Fruit fly (Drosophila melanogaster) whole organism, adult: ENCODE measurements around the gene Sym.

Source experiments
- CG11617 ChIP-seq: fragments of 200-800 bp; sonication (Bioruptor generic); optimal IDR thresholded peaks from 2 replicates; lab custom pipeline; 2017; ENCODE audit warnings: mild to moderate bottlenecking, missing biosample characterization, missing genetic modification reagents, missing genetic modification characterization
- CG12768 ChIP-seq: fragments of 200-800 bp; sonication (Bioruptor generic); optimal IDR thresholded peaks from 2 replicates; lab custom pipeline; 2017; ENCODE audit warnings: missing biosample characterization, missing genetic modification characterization, mild to moderate bottlenecking, moderate library complexity, missing genetic modification reagents
- CG14711 ChIP-seq: fragments of 200-800 bp; sonication (Bioruptor generic); optimal IDR thresholded peaks from 2 replicates; lab custom pipeline; 2018; ENCODE audit warnings: missing biosample characterization, mild to moderate bottlenecking, missing genetic modification characterization, moderate library complexity
- CG1620 ChIP-seq: fragments of 200-800 bp; sonication (Bioruptor generic); optimal IDR thresholded peaks from 2 replicates; lab custom pipeline; 2016; ENCODE audit warnings: missing biosample characterization, missing genetic modification characterization
- CG33017 ChIP-seq: fragments of 200-800 bp; sonication (Bioruptor generic); optimal IDR thresholded peaks from 2 replicates; lab custom pipeline; 2018; ENCODE audit warnings: missing biosample characterization, mild to moderate bottlenecking, missing genetic modification characterization, moderate library complexity
- CG5204 ChIP-seq: fragments of 200-800 bp; sonication (Bioruptor generic); optimal IDR thresholded peaks from 2 replicates; lab custom pipeline; 2016; ENCODE audit warnings: missing biosample characterization, missing genetic modification characterization
- CG7045 ChIP-seq: fragments of 200-800 bp; sonication (Bioruptor generic); optimal IDR thresholded peaks from 2 replicates; lab custom pipeline; 2017; ENCODE audit warnings: missing biosample characterization, mild to moderate bottlenecking, missing genetic modification characterization
- CG7101 ChIP-seq: fragments of 200-800 bp; sonication (Bioruptor generic); optimal IDR thresholded peaks from 2 replicates; lab custom pipeline; 2018; ENCODE audit warnings: missing biosample characterization, mild to moderate bottlenecking, missing genetic modification characterization, moderate library complexity
- Clk ChIP-seq: fragments of 200-800 bp; sonication (Bioruptor generic); optimal IDR thresholded peaks from 2 replicates; lab custom pipeline; 2017; ENCODE audit warnings: missing biosample characterization, missing genetic modification characterization
- Crg-1 ChIP-seq: fragments of 200-800 bp; sonication (Bioruptor generic); optimal IDR thresholded peaks from 2 replicates; lab custom pipeline; 2016; ENCODE audit warnings: missing biosample characterization, missing genetic modification characterization
- Hr96 ChIP-seq: fragments of 200-800 bp; sonication (Bioruptor generic); optimal IDR thresholded peaks from 2 replicates; lab custom pipeline; 2016; ENCODE audit warnings: missing biosample characterization, missing genetic modification characterization
- Mnt ChIP-seq: fragments of 200-800 bp; sonication (Bioruptor generic); optimal IDR thresholded peaks from 2 replicates; lab custom pipeline; 2016; ENCODE audit warnings: missing biosample characterization, mild to moderate bottlenecking, missing genetic modification characterization
- bab1 ChIP-seq: fragments of 200-800 bp; sonication (Bioruptor generic); optimal IDR thresholded peaks from 3 replicates; lab custom pipeline; 2019; ENCODE audit warnings: missing biosample characterization, mild to moderate bottlenecking, missing genetic modification characterization, moderate library complexity
- cic ChIP-seq: fragments of 200-800 bp; sonication (Bioruptor generic); optimal IDR thresholded peaks from 2 replicates; lab custom pipeline; 2017; ENCODE audit warnings: missing biosample characterization, mild to moderate bottlenecking, missing genetic modification characterization, moderate library complexity
- cnc ChIP-seq, 2 experiments: fragments of >200 bp; optimal IDR thresholded peaks; 2 replicates each; lab custom pipeline; 2017
- kay ChIP-seq: fragments of 200-800 bp; sonication (Bioruptor generic); peaks from one replicate; lab custom pipeline; 2016; ENCODE audit warnings: missing biosample characterization, missing genetic modification characterization, borderline replicate concordance
- ovo ChIP-seq: fragments of 200-800 bp; sonication (Bioruptor generic); optimal IDR thresholded peaks from 2 replicates; lab custom pipeline; 2016; ENCODE audit warnings: missing biosample characterization, missing genetic modification characterization
- pad ChIP-seq: fragments of 200-800 bp; sonication (Bioruptor generic); optimal IDR thresholded peaks from 3 replicates; lab custom pipeline; 2017; ENCODE audit warnings: missing biosample characterization, missing genetic modification characterization, mild to moderate bottlenecking, moderate library complexity, missing genetic modification reagents
- tj ChIP-seq: fragments of 200-800 bp; sonication (Bioruptor generic); optimal IDR thresholded peaks from 3 replicates; lab custom pipeline; 2017; ENCODE audit warnings: missing biosample characterization, mild to moderate bottlenecking, missing genetic modification characterization, moderate library complexity
- toe ChIP-seq: fragments of 200-800 bp; sonication (Bioruptor generic); optimal IDR thresholded peaks from 2 replicates; lab custom pipeline; 2016; ENCODE audit warnings: missing biosample characterization, missing genetic modification characterization

The Sym gene

dm6 chr3R:5696384-5696783, 45.9 kb downstream of the Sym start:
- TF ChIP-seq CG7045 (peak; percentile 23), Mnt (GFP tag; lab: Kevin White, UChicago) (no peak)

- TF ChIP-seq Crg-1 (GFP tag; lab: Kevin White, UChicago) (peak; percentile 52), cnc (optimal IDR thresholded peaks at IDR 0.05; lab: Kevin White, UChicago) (no peak), pad (GFP tag; lab: Kevin White, UChicago) (peak; percentile 30), CG14711 (tag; lab: Kevin White, UChicago) (peak; percentile 71), Hr96 (GFP tag; lab: Kevin White, UChicago) (peak; percentile 63), CG7045 (peak; percentile 70), CG33017 (tag; lab: Kevin White, UChicago) (peak; percentile 84), kay (GFP tag; lab: Kevin White, UChicago) (peak; percentile 92), CG1620 (GFP tag; lab: Kevin White, UChicago) (peak; percentile 11), CG12768 (GFP tag; lab: Kevin White, UChicago) (peak; percentile 55), CG11617 (GFP tag; lab: Kevin White, UChicago) (peak; percentile 48), cic (GFP tag; lab: Kevin White, UChicago) (no peak), Clk (GFP tag; lab: Kevin White, UChicago) (no peak), tj (GFP tag; lab: Kevin White, UChicago) (peak; percentile 2), toe (no peak), CG5204 (GFP tag; lab: Kevin White, UChicago) (peak; percentile 34), Mnt (GFP tag; lab: Kevin White, UChicago) (no peak), CG7101 (tag; lab: Kevin White, UChicago) (peak; percentile 83), ovo (peak; percentile 28), bab1 (GFP tag; lab: Kevin White, UChicago) (peak; percentile 94)
Observed at dm6 chr3R:5694461-5694860, 47.8 kb downstream of the Sym start.

dm6 chr3R:5693186-5693585, 49.1 kb downstream of the Sym start, which contains the start of gene CG2104:
CG2104 (minus strand) TSS chr3R:5693286.
- TF ChIP-seq kay (GFP tag; lab: Kevin White, UChicago) = no peak
- TF ChIP-seq pad (GFP tag; lab: Kevin White, UChicago) = no peak
- no peak for TF ChIP-seq Hr96 (GFP tag; lab: Kevin White, UChicago)
- TF ChIP-seq bab1 (GFP tag; lab: Kevin White, UChicago) = no peak
- TF ChIP-seq CG7045 = no peak
- TF ChIP-seq toe = no peak
- TF ChIP-seq cic (GFP tag; lab: Kevin White, UChicago) = no peak
- TF ChIP-seq CG12768 (GFP tag; lab: Kevin White, UChicago) = no peak
- no peak for TF ChIP-seq CG1620 (GFP tag; lab: Kevin White, UChicago)
- TF ChIP-seq CG11617 (GFP tag; lab: Kevin White, UChicago) = no peak
- no peak for TF ChIP-seq Clk (GFP tag; lab: Kevin White, UChicago)
- no peak for TF ChIP-seq CG14711 (tag; lab: Kevin White, UChicago)
- no peak for TF ChIP-seq CG7101 (tag; lab: Kevin White, UChicago)
- no peak for TF ChIP-seq tj (GFP tag; lab: Kevin White, UChicago)
- TF ChIP-seq Mnt (GFP tag; lab: Kevin White, UChicago) = no peak

dm6 chr3R:5691042-5691441, 51.2 kb downstream of the Sym start:
- TF ChIP-seq CG14711 (tag; lab: Kevin White, UChicago) = no peak
- TF ChIP-seq CG12768 (GFP tag; lab: Kevin White, UChicago) = no peak
- no peak for TF ChIP-seq CG7101 (tag; lab: Kevin White, UChicago)
- TF ChIP-seq toe = no peak
- no peak for TF ChIP-seq ovo
- TF ChIP-seq bab1 (GFP tag; lab: Kevin White, UChicago) = no peak
- no peak for TF ChIP-seq cnc (optimal IDR thresholded peaks at IDR 0.05; lab: Kevin White, UChicago)

- TF ChIP-seq CG33017 (tag; lab: Kevin White, UChicago) (no peak), CG7101 (tag; lab: Kevin White, UChicago) (no peak), Hr96 (GFP tag; lab: Kevin White, UChicago) (no peak), tj (GFP tag; lab: Kevin White, UChicago) (no peak), cnc (optimal IDR thresholded peaks at IDR 0.05; lab: Kevin White, UChicago) (no peak), kay (GFP tag; lab: Kevin White, UChicago) (no peak), toe (no peak), Clk (GFP tag; lab: Kevin White, UChicago) (no peak), bab1 (GFP tag; lab: Kevin White, UChicago) (no peak), pad (GFP tag; lab: Kevin White, UChicago) (no peak), ovo (no peak), CG5204 (GFP tag; lab: Kevin White, UChicago) (no peak), CG1620 (GFP tag; lab: Kevin White, UChicago) (no peak), Mnt (GFP tag; lab: Kevin White, UChicago) (no peak), CG7045 (no peak)
Observed at dm6 chr3R:5689626-5690025, 52.6 kb downstream of the Sym start.
